Fruit fly (Drosophila melanogaster): ENCODE measurements around the gene ome.

dm6 chr3L:14631964-14632758, 40.5 kb upstream of the ome start, which contains the start of the genes RecQ5 and dlp:
- TF ChIP-seq ttk (optimal IDR thresholded peaks at IDR 0.05) (no peak), Sin3A (optimal IDR thresholded peaks at IDR 0.05) (no peak)
